Fruit fly (Drosophila melanogaster) S2 (cell line): ENCODE results near the gene CG5087.

Experiments
- CG8478 ChIP-seq: fragments of >200 bp; optimal IDR thresholded peaks from 2 replicates; lab custom pipeline; 2018
- CTCF ChIP-seq, 2 experiments: fragments of >200 bp; optimal IDR thresholded peaks; 2 replicates each; lab custom pipeline; 2018

DNA sequence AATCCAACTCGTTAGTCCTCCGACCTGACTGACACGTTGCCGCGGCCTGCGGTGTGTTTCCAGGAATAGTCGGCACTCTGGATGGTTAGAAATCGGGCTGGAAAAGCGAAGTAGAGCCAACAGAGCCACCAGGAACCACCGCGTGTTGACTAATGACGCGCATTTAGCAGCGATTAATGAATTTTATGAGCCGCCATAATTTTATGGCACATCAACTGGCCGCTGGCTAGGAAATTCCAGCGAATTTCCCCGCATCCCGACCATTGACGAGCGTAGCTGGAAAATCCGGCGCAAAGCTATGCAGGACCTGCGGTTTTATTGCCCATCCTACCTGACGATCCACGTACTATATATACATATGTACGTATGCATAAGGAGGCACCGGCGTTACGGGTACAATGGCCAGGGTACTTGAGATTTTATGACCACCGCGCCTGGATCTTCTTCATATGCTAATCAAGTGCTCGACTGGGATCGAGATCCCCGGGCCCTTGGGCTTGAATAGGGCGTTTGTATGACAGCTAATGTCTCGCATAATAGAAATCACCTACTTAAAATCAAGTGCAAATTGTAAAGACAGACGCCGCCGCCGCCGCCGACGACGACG is 31.3 kb downstream of the CG5087 start:
- TF ChIP-seq CG8478 (lab: Kevin White, UChicago) = no peak
- TF ChIP-seq CTCF (optimal IDR thresholded peaks at IDR 0.05; lab: Kevin White, UChicago) = no peak
